Worm (Caenorhabditis elegans) whole organism, midembryonic: ENCODE results near the gene ser-4.
A peak's percentile ranks its signal among the peaks of the same experiment; 100 is the strongest.

Experiments used
- T22C8.4 ChIP-seq: fragments of 200-800 bp; sonication (Bioruptor generic); IDR thresholded peaks from 2 replicates; pipeline ENCODE4 v1.3.6; 2022; ENCODE audit warnings: missing genetic modification characterization, missing compliant biosample characterization
- cog-1 ChIP-seq: sonication (generic microtip); optimal IDR thresholded peaks from 2 replicates; lab custom pipeline; 2016; ENCODE audit warnings: missing genetic modification characterization, missing compliant biosample characterization
- flt-1 ChIP-seq: fragments of 200-800 bp; sonication (Bioruptor generic); IDR thresholded peaks from 2 replicates; pipeline ENCODE4 v1.3.6; 2022; ENCODE audit warnings: missing genetic modification characterization, missing compliant biosample characterization
- klf-2 ChIP-seq: fragments of 200-800 bp; sonication (Bioruptor generic); conservative IDR thresholded peaks from 2 replicates; pipeline ENCODE4 v1.3.6; 2022; ENCODE audit warnings: missing genetic modification reagents, missing genetic modification characterization, missing compliant biosample characterization
- med-1 ChIP-seq: sonication (generic microtip); optimal IDR thresholded peaks from 2 replicates; lab custom pipeline; 2017; ENCODE audit warnings: missing genetic modification characterization, mild to moderate bottlenecking, missing compliant biosample characterization, antibody characterized with exemption, missing genetic modification reagents; ENCODE audit not compliant: insufficient read depth
- ref-1 ChIP-seq: fragments of 200-800 bp; sonication (Bioruptor generic); conservative IDR thresholded peaks from 2 replicates; pipeline ENCODE4 v1.3.6; 2022; ENCODE audit warnings: missing genetic modification reagents, missing genetic modification characterization, missing compliant biosample characterization
- tab-1 ChIP-seq: fragments of 200-800 bp; sonication (Bioruptor generic); IDR thresholded peaks from 2 replicates; pipeline ENCODE4 v1.3.6; 2022; ENCODE audit warnings: missing genetic modification characterization, missing compliant biosample characterization
- ztf-23 ChIP-seq: fragments of 200-800 bp; sonication (Bioruptor generic); IDR thresholded peaks from 2 replicates; pipeline ENCODE4 v1.3.6; 2022; ENCODE audit warnings: missing genetic modification reagents, missing genetic modification characterization, missing compliant biosample characterization
- ztf-29 ChIP-seq: fragments of 200-800 bp; sonication (Bioruptor generic); IDR thresholded peaks from 2 replicates; pipeline ENCODE4 v1.3.6; 2022; ENCODE audit warnings: missing genetic modification reagents, missing genetic modification characterization, missing compliant biosample characterization

The ser-4 gene

DNA sequence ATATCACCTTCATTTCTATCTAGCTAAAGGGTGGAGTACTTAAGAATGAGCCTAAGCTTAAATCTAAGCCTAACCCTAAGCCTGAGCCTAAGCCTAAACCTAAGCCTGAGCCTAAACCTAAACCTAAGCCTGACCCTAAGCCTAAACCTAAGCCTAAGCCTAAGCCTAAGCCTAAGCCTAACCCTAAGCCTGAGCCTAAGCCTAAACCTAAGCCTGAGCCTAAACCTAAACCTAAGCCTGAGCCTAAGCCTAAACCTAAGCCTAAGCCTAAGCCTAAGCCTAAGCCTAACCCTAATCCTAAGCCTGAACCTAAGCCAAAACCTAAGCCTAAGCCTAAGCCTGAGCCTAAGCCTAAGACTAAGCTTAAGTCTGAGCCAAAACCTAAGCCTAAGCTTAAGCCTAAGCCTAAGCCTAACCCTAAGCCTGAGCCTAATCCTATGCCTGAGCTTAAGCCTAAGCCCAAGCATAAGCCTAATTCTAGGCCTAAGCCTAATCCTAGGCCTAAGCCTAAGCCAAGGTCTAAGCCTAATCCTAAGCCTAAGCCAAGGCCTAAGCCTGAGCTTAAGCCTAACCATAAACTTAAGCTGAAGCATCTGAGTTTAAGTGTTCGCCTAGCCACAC is 18.8 kb downstream of the ser-4 start:
- TF ChIP-seq ztf-23 (GFP tag; lab: Robert Waterston, UW), result 0 out of 2 replicates have a peak, but pooled peaks have one; percentile 60
- no peak for TF ChIP-seq ztf-29 (GFP tag; lab: Robert Waterston, UW)

DNA sequence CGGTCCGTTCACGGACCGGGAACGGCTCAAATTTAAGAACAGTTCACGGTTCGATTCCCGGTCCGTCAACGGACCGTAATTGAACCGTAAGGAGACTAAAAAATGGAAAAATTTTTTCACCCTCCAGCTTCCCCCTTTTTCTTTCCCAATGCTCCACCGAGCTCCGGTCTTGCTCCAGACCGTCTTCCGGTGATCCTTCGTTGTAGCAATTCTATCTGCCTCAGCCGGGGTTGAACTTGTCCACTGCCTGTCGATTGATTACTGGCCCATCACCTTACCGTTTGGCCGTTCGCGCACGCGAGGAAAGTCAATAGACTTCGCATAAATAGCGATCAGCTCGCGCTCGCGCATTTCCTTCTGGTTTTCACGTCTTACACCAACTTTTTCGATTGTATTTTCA is 25.7 kb downstream of the ser-4 start:
- TF ChIP-seq flt-1 (GFP tag; lab: Robert Waterston, UW), result 0 out of 2 replicates have a peak, but pooled peaks have one; percentile 43
- TF ChIP-seq ztf-23 (GFP tag; lab: Robert Waterston, UW), result 0 out of 2 replicates have a peak, but pooled peaks have one; percentile 37
- TF ChIP-seq tab-1, result 0 out of 2 replicates have a peak, but pooled peaks have one; percentile 37

DNA sequence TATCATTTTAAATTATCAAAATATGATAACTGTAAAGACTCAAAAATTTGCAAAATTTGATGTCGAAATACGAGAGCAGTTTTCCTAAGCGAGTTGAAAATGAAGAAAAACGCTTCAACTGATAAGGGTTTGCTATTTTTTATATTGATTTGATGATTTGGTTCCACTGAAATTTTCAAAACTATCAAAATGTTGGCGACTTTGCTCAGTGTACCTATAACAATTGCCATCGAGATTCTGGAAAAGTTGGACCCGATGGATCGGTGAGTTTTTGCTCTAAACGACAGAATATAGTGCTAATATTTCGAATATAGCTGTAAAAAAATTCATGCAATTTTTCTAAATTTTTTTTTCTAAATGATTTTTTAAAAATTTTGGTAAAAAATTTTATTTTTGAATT is 27.1 kb downstream of the ser-4 start, which contains the start of the genes fbxa-13 and Y22D7AR.2:
TSS of gene fbxa-13 (minus strand) at position 101 of the 400 bp plus-strand sequence.
TSS of gene Y22D7AR.2 (plus strand) at position 148 of the 400 bp plus-strand sequence.
- TF ChIP-seq med-1 (no peak), T22C8.4 (GFP tag; lab: Robert Waterston, UW) (no peak), klf-2 (GFP tag; lab: Robert Waterston, UW) (no peak)

DNA sequence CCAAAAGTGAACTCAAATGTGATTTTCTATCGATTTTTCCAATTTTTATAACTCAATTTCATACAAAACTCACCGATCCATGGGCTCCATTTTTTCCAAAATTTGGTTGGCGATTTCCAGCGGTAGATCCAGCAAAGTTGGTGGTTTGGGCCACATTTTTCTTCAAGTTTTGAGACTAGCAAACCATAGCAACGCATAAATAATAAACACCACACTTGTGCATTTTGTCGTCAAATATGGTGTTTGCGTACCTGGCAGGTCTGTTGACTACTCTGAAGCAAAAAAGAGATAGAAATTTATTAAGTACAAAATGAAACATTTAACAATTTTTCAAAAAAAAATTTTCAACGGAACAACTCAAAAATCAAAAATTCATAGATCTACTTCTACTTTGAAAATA is 27.6 kb downstream of the ser-4 start:
- TF ChIP-seq ztf-29 (GFP tag; lab: Robert Waterston, UW), result no peak
- no peak for TF ChIP-seq T22C8.4 (GFP tag; lab: Robert Waterston, UW)
- TF ChIP-seq klf-2 (GFP tag; lab: Robert Waterston, UW), result no peak
- TF ChIP-seq flt-1 (GFP tag; lab: Robert Waterston, UW), result no peak
- TF ChIP-seq med-1, result no peak
- TF ChIP-seq ztf-23 (GFP tag; lab: Robert Waterston, UW), result no peak
- no peak for TF ChIP-seq cog-1 (tag; lab: Kevin White, UChicago)
- TF ChIP-seq ref-1 (GFP tag; lab: Robert Waterston, UW), result no peak
- TF ChIP-seq tab-1, result no peak

DNA sequence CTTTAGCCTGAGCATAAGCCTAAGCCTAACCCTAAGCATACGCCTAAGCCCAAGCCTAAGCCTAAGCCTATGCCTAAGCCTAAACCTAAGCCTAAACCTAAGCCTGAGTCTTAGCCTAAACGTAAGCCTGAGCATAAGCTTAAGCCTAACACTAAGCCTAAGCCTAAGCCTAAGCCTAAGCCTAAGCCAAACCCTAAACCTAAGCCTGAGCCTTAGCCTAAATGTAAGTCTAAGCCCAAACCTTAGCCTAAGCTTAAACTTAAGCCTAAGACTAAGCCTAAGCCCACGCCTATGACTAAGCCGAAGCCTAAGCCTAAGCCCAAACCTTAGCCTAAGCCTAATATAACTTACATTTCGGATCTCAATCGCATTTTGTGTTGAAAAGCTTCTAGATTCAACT is 28.9 kb downstream of the ser-4 start:
- no peak for TF ChIP-seq med-1
- TF ChIP-seq T22C8.4 (GFP tag; lab: Robert Waterston, UW), result no peak
- no peak for TF ChIP-seq flt-1 (GFP tag; lab: Robert Waterston, UW)
- no peak for TF ChIP-seq ztf-23 (GFP tag; lab: Robert Waterston, UW)
- TF ChIP-seq ref-1 (GFP tag; lab: Robert Waterston, UW), result no peak
- no peak for TF ChIP-seq klf-2 (GFP tag; lab: Robert Waterston, UW)
- TF ChIP-seq tab-1, result no peak
- no peak for TF ChIP-seq cog-1 (tag; lab: Kevin White, UChicago)
- TF ChIP-seq ztf-29 (GFP tag; lab: Robert Waterston, UW), result no peak

DNA sequence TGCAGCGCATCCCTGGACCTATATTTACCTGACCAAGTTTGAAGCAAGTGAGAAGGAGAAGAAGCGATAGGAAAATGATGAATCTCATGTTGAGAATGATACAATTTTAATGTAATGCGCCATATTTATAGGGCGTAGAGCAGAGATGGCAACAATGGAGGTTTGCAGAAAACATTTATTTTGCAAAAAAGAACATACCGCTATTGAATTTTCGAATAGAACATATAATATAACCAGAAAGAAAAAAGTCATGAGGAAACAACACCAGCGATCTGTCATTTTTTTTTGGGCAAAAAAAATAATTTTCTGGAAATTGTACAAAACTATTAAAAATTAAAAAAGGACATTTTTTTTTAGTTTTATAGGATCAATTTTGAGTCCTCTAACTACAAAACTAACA is 30.6 kb downstream of the ser-4 start, which contains the start of gene spex-3:
TSS of gene spex-3 (minus strand) at position 101 of the 400 bp plus-strand sequence.
- TF ChIP-seq klf-2 (GFP tag; lab: Robert Waterston, UW), result no peak
- no peak for TF ChIP-seq ztf-23 (GFP tag; lab: Robert Waterston, UW)
- no peak for TF ChIP-seq T22C8.4 (GFP tag; lab: Robert Waterston, UW)
- no peak for TF ChIP-seq ref-1 (GFP tag; lab: Robert Waterston, UW)
- no peak for TF ChIP-seq med-1
- TF ChIP-seq flt-1 (GFP tag; lab: Robert Waterston, UW), result no peak
- no peak for TF ChIP-seq cog-1 (tag; lab: Kevin White, UChicago)
- no peak for TF ChIP-seq tab-1
- no peak for TF ChIP-seq ztf-29 (GFP tag; lab: Robert Waterston, UW)

DNA sequence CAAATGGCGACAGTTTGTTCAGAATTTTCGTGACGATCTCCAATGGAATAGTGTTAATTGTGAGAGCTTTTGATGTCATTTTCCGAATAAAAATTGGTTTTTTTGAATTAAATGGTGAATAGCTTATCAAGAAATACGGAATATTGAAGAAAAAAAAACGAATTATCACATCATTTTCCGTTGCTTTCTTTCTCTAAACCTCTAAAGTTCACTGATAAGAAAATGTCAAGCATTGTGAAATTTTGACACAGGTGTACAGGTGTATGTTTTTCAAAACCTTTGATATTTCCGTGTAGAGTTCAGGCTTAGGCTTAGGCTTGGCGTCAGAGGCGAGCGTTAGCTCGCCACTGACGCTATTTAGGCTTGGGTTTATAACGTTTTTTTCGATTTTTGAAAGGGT is 34.1 kb downstream of the ser-4 start, which contains the start of gene fbxa-74:
TSS of gene fbxa-74 (minus strand) at position 145 of the 400 bp plus-strand sequence.
- TF ChIP-seq tab-1 (no peak), cog-1 (tag; lab: Kevin White, UChicago) (no peak), ref-1 (GFP tag; lab: Robert Waterston, UW) (no peak), med-1 (no peak), T22C8.4 (GFP tag; lab: Robert Waterston, UW) (no peak), klf-2 (GFP tag; lab: Robert Waterston, UW) (no peak), ztf-29 (GFP tag; lab: Robert Waterston, UW) (no peak), ztf-23 (GFP tag; lab: Robert Waterston, UW) (no peak), flt-1 (GFP tag; lab: Robert Waterston, UW) (no peak)

DNA sequence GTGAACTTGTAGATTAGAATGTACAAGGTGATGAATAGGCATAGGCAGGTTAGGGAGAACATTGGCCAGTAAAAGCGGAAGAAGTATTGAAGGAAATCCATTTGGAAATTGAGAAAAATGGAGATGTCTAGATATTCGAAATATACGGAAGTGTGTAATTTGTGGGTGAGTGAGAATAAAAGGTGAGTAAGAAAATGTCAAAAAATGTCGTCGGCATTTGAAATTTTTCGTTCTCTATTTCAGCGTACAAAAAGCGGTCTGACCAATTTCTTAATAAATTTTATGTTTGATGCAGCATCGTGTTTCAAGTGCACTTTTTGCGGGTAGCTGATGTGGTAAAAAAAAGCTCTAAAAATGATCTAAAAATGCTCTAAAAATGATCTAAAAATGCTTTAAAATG is 37.9 kb downstream of the ser-4 start, which contains the start of gene srd-64:
TSS of gene srd-64 (minus strand) at position 101 of the 400 bp plus-strand sequence.
- TF ChIP-seq ref-1 (GFP tag; lab: Robert Waterston, UW) (no peak), ztf-29 (GFP tag; lab: Robert Waterston, UW) (no peak), cog-1 (tag; lab: Kevin White, UChicago) (no peak), ztf-23 (GFP tag; lab: Robert Waterston, UW) (no peak), klf-2 (GFP tag; lab: Robert Waterston, UW) (no peak), T22C8.4 (GFP tag; lab: Robert Waterston, UW) (no peak), med-1 (no peak), flt-1 (GFP tag; lab: Robert Waterston, UW) (no peak), tab-1 (no peak)

DNA sequence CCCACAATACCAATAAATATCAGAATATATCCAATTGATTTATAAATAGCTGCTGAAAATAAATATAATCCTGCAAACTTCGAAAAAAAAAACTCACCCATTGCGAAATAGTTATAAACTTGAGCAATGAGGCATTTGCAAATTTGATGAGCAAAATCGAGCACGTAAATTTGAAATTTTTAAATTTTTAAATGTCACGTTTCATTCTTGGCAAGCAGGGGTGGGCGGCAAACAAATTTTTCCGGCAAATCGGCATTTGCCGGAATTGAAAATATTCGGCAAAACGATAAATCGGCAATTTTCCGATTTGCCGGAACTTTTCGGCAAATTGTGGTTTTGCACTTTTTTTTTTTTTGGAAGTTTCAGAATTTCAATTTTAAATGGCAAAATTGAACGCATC is 43.0 kb downstream of the ser-4 start, which contains the start of gene Y22D7AR.14:
TSS of gene Y22D7AR.14 (minus strand) at position 101 of the 400 bp plus-strand sequence.
- TF ChIP-seq ztf-23 (GFP tag; lab: Robert Waterston, UW) (no peak), flt-1 (GFP tag; lab: Robert Waterston, UW) (no peak), cog-1 (tag; lab: Kevin White, UChicago) (no peak), ref-1 (GFP tag; lab: Robert Waterston, UW) (no peak), T22C8.4 (GFP tag; lab: Robert Waterston, UW) (no peak), ztf-29 (GFP tag; lab: Robert Waterston, UW) (no peak), klf-2 (GFP tag; lab: Robert Waterston, UW) (no peak), tab-1 (no peak), med-1 (no peak)

DNA sequence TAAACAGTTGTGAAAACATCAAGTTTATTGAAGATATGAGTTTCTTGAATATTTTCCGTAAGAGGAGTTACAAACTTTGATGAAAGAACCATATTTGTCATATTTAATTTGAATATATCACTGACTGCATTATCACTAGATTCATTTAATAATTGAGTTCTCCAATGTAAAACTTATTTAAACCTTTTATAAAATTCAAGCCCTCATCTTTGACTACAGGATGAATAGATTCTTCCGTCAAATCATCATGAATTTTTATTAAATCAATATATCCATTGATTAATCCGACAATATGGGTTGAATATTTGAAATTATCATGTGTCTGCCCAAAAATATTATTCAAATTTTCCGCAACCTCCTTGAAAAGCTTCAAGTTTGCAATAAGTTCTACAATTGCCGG is 44.9 kb downstream of the ser-4 start, which contains the start of gene Y22D7AR.7:
TSS of gene Y22D7AR.7 (minus strand) at position 101 of the 400 bp plus-strand sequence.
- TF ChIP-seq klf-2 (GFP tag; lab: Robert Waterston, UW) (no peak), cog-1 (tag; lab: Kevin White, UChicago) (no peak), med-1 (no peak), ref-1 (GFP tag; lab: Robert Waterston, UW) (no peak), ztf-23 (GFP tag; lab: Robert Waterston, UW) (no peak), tab-1 (no peak), T22C8.4 (GFP tag; lab: Robert Waterston, UW) (no peak), flt-1 (GFP tag; lab: Robert Waterston, UW) (no peak), ztf-29 (GFP tag; lab: Robert Waterston, UW) (no peak)
